Worm (Caenorhabditis elegans) whole organism, L1 larva: ENCODE results near the gene pah-1.

Experiments used
- C04F5.9 ChIP-seq: sonication (generic microtip); optimal IDR thresholded peaks from 2 replicates; lab custom pipeline; 2016; ENCODE audit warnings: missing genetic modification characterization, missing compliant biosample characterization
- C34B4.2 ChIP-seq: sonication (generic microtip); optimal IDR thresholded peaks from 2 replicates; lab custom pipeline; 2017; ENCODE audit warnings: mild to moderate bottlenecking, missing genetic modification characterization, missing compliant biosample characterization
- Y116A8C.19 ChIP-seq: sonication (generic microtip); optimal IDR thresholded peaks from 2 replicates; lab custom pipeline; 2016; ENCODE audit warnings: missing compliant biosample characterization, missing genetic modification characterization, borderline replicate concordance
- aha-1 ChIP-seq: fragments of 150-350 bp; optimal IDR thresholded peaks from 2 replicates; lab custom pipeline; 2014; ENCODE audit warnings: missing biosample characterization, missing genetic modification characterization
- aly-2 ChIP-seq: fragments of 150-350 bp; optimal IDR thresholded peaks from 2 replicates; lab custom pipeline; 2014; ENCODE audit warnings: missing biosample characterization, missing genetic modification characterization
- ama-1 ChIP-seq: fragments of 150-350 bp; optimal IDR thresholded peaks from 2 replicates; lab custom pipeline; 2014
- ceh-63 ChIP-seq: fragments of 200-800 bp; sonication (Bioruptor generic); optimal IDR thresholded peaks from 2 replicates; lab custom pipeline; 2018; ENCODE audit warnings: mild to moderate bottlenecking, missing genetic modification characterization, missing compliant biosample characterization
- ceh-82 ChIP-seq, 3 experiments: fragments of 150-350 bp in 1 of 3; sonication (generic microtip) in 2 of 3; optimal IDR thresholded peaks; 2 replicates each; lab custom pipeline; 2014 to 2017; ENCODE audit warnings: missing biosample characterization in 3 of 3, missing genetic modification characterization in 3 of 3
- ceh-90 ChIP-seq: sonication (generic microtip); optimal IDR thresholded peaks from 2 replicates; lab custom pipeline; 2016; ENCODE audit warnings: missing genetic modification characterization, missing compliant biosample characterization
- dsc-1 ChIP-seq: sonication (generic microtip); optimal IDR thresholded peaks from 2 replicates; lab custom pipeline; 2016; ENCODE audit warnings: mild to moderate bottlenecking, missing genetic modification characterization, missing compliant biosample characterization
- efl-3 ChIP-seq: fragments of 200-800 bp; sonication (Bioruptor generic); optimal IDR thresholded peaks from 2 replicates; lab custom pipeline; 2018; ENCODE audit warnings: mild to moderate bottlenecking, missing genetic modification characterization, missing compliant biosample characterization
- elt-2 ChIP-seq: sonication (generic microtip); optimal IDR thresholded peaks from 2 replicates; lab custom pipeline; 2016; ENCODE audit warnings: missing genetic modification characterization, mild to moderate bottlenecking, inconsistent platforms, missing compliant biosample characterization, missing genetic modification reagents
- elt-3 ChIP-seq, 6 experiments: fragments of 150-350 bp in 1 of 6; sonication (generic microtip); optimal IDR thresholded peaks; 2 replicates each; lab custom pipeline; 2017 to 2018; ENCODE audit warnings: missing biosample characterization in 6 of 6, missing genetic modification characterization in 6 of 6, inconsistent platforms in 1 of 6
- ets-5 ChIP-seq: fragments of 200-800 bp; sonication (Bioruptor generic); IDR thresholded peaks from 2 replicates; pipeline ENCODE4 v1.3.6; 2022; ENCODE audit warnings: missing genetic modification characterization, missing compliant biosample characterization
- fkh-10 ChIP-seq: sonication (generic microtip); optimal IDR thresholded peaks from 2 replicates; lab custom pipeline; 2017; ENCODE audit warnings: missing biosample characterization, missing genetic modification reagents, missing genetic modification characterization
- fkh-8 ChIP-seq: sonication (generic microtip); optimal IDR thresholded peaks from 2 replicates; lab custom pipeline; 2016; ENCODE audit warnings: mild to moderate bottlenecking, missing genetic modification characterization, missing compliant biosample characterization
- hlh-17 ChIP-seq: fragments of 200-800 bp; sonication (Bioruptor generic); optimal IDR thresholded peaks from 2 replicates; lab custom pipeline; 2018; ENCODE audit warnings: missing genetic modification characterization, mild to moderate bottlenecking, missing compliant biosample characterization, moderate library complexity, borderline replicate concordance
- hlh-4 ChIP-seq: sonication (generic microtip); optimal IDR thresholded peaks from 2 replicates; lab custom pipeline; 2016; ENCODE audit warnings: mild to moderate bottlenecking, missing genetic modification characterization, missing compliant biosample characterization
- isw-1 ChIP-seq: fragments of 200-800 bp; sonication (Bioruptor generic); IDR thresholded peaks from 2 replicates; pipeline ENCODE4 v1.3.6; 2022; ENCODE audit warnings: missing genetic modification characterization, missing compliant biosample characterization
- jun-1 ChIP-seq: fragments of 150-350 bp; optimal IDR thresholded peaks from 2 replicates; lab custom pipeline; 2014; ENCODE audit warnings: missing biosample characterization, missing genetic modification reagents, missing genetic modification characterization
- lin-13 ChIP-seq: fragments of 150-350 bp; optimal IDR thresholded peaks from 2 replicates; lab custom pipeline; 2014; ENCODE audit warnings: missing biosample characterization, missing genetic modification reagents, missing genetic modification characterization
- lir-3 ChIP-seq: sonication (generic microtip); optimal IDR thresholded peaks from 2 replicates; lab custom pipeline; 2016; ENCODE audit warnings: mild to moderate bottlenecking, missing genetic modification characterization, moderate library complexity, missing compliant biosample characterization; ENCODE audit not compliant: poor library complexity
- lsy-2 ChIP-seq, 2 experiments: fragments of 150-350 bp; optimal IDR thresholded peaks; 2 replicates each; lab custom pipeline; 2014; ENCODE audit warnings: missing biosample characterization in 2 of 2, missing genetic modification characterization in 2 of 2
- mab-9 ChIP-seq: fragments of 200-800 bp; sonication (Bioruptor generic); IDR thresholded peaks from 2 replicates; pipeline ENCODE4 v1.3.6; 2022; ENCODE audit warnings: missing genetic modification reagents, missing genetic modification characterization, missing compliant biosample characterization
- mdl-1 ChIP-seq, 2 experiments: fragments of 150-350 bp; optimal IDR thresholded peaks; 2 replicates each; lab custom pipeline; 2014 to 2017; ENCODE audit warnings: missing biosample characterization in 2 of 2, missing genetic modification characterization in 2 of 2, inconsistent platforms in 1 of 2
- mep-1 ChIP-seq: fragments of 150-350 bp; optimal IDR thresholded peaks from 2 replicates; lab custom pipeline; 2014; ENCODE audit warnings: missing biosample characterization, missing genetic modification characterization
- nhr-12 ChIP-seq: sonication (generic microtip); optimal IDR thresholded peaks from 2 replicates; lab custom pipeline; 2017; ENCODE audit warnings: missing biosample characterization, missing genetic modification characterization
- nhr-19 ChIP-seq: fragments of 200-800 bp; sonication (Bioruptor generic); conservative IDR thresholded peaks from 2 replicates; pipeline ENCODE4 v1.3.6; 2022; ENCODE audit warnings: missing genetic modification characterization, missing compliant biosample characterization
- nhr-20 ChIP-seq: sonication (generic microtip); optimal IDR thresholded peaks from 2 replicates; lab custom pipeline; 2016; ENCODE audit warnings: mild to moderate bottlenecking, missing genetic modification characterization, missing compliant biosample characterization
- nhr-237 ChIP-seq: fragments of 150-350 bp; optimal IDR thresholded peaks from 2 replicates; lab custom pipeline; 2014; ENCODE audit warnings: missing biosample characterization, missing genetic modification characterization
- nhr-28 ChIP-seq: fragments of 150-350 bp; optimal IDR thresholded peaks from 2 replicates; lab custom pipeline; 2014; ENCODE audit warnings: missing biosample characterization, missing genetic modification characterization
- nhr-47 ChIP-seq: sonication (generic microtip); optimal IDR thresholded peaks from 2 replicates; lab custom pipeline; 2016; ENCODE audit warnings: mild to moderate bottlenecking, missing genetic modification characterization, moderate library complexity, missing compliant biosample characterization
- nhr-71 ChIP-seq: sonication (generic microtip); optimal IDR thresholded peaks from 2 replicates; lab custom pipeline; 2016; ENCODE audit warnings: mild to moderate bottlenecking, missing genetic modification characterization, moderate library complexity, missing compliant biosample characterization
- nhr-84 ChIP-seq: sonication (generic microtip); optimal IDR thresholded peaks from 2 replicates; lab custom pipeline; 2017; ENCODE audit warnings: missing biosample characterization, missing genetic modification characterization
- nhr-85 ChIP-seq: sonication (generic microtip); peaks from one replicate; lab custom pipeline; 2016; ENCODE audit warnings: missing genetic modification characterization, inconsistent platforms, missing compliant biosample characterization
- pax-3 ChIP-seq: fragments of 200-800 bp; sonication (Bioruptor generic); optimal IDR thresholded peaks from 2 replicates; lab custom pipeline; 2018; ENCODE audit warnings: mild to moderate bottlenecking, missing genetic modification characterization, moderate library complexity, missing compliant biosample characterization
- pqm-1 ChIP-seq: sonication (generic microtip); optimal IDR thresholded peaks from 3 replicates; lab custom pipeline; 2017; ENCODE audit warnings: missing biosample characterization, missing genetic modification characterization
- rnt-1 ChIP-seq: sonication (generic microtip); optimal IDR thresholded peaks from 2 replicates; lab custom pipeline; 2016; ENCODE audit warnings: mild to moderate bottlenecking, missing genetic modification characterization, moderate library complexity, missing compliant biosample characterization
- sox-4 ChIP-seq: sonication (generic microtip); optimal IDR thresholded peaks from 2 replicates; lab custom pipeline; 2016; ENCODE audit warnings: missing genetic modification characterization, missing compliant biosample characterization
- swsn-7 ChIP-seq: sonication (generic microtip); optimal IDR thresholded peaks from 2 replicates; lab custom pipeline; 2016; ENCODE audit warnings: missing genetic modification characterization, missing compliant biosample characterization
- tbx-2 ChIP-seq: sonication (generic microtip); optimal IDR thresholded peaks from 2 replicates; lab custom pipeline; 2016; ENCODE audit warnings: missing genetic modification characterization, missing compliant biosample characterization
- unc-130 ChIP-seq: fragments of 150-350 bp; optimal IDR thresholded peaks from 2 replicates; lab custom pipeline; 2017; ENCODE audit warnings: missing biosample characterization, missing genetic modification characterization, inconsistent platforms
- unc-62 ChIP-seq: fragments of 150-350 bp; optimal IDR thresholded peaks from 2 replicates; lab custom pipeline; 2014; ENCODE audit warnings: missing biosample characterization, missing genetic modification reagents, missing genetic modification characterization
- unc-86 ChIP-seq: sonication (generic microtip); optimal IDR thresholded peaks from 2 replicates; lab custom pipeline; 2016; ENCODE audit warnings: missing genetic modification characterization, missing compliant biosample characterization
- vab-15 ChIP-seq: sonication (generic microtip); optimal IDR thresholded peaks from 2 replicates; lab custom pipeline; 2017; ENCODE audit warnings: missing genotype, mild to moderate bottlenecking, missing genetic modification characterization, missing compliant biosample characterization
- xbp-1 ChIP-seq: sonication (generic microtip); optimal IDR thresholded peaks from 2 replicates; lab custom pipeline; 2016; ENCODE audit warnings: missing genetic modification characterization, missing compliant biosample characterization
- zag-1 ChIP-seq: fragments of 150-350 bp; optimal IDR thresholded peaks from 2 replicates; lab custom pipeline; 2014; ENCODE audit warnings: missing biosample characterization, missing genetic modification characterization
- zip-4 ChIP-seq: fragments of 200-800 bp; sonication (Bioruptor generic); optimal IDR thresholded peaks from 2 replicates; lab custom pipeline; 2018; ENCODE audit warnings: mild to moderate bottlenecking, missing genetic modification characterization, moderate library complexity, missing compliant biosample characterization
- ztf-11 ChIP-seq, 2 experiments: sonication (generic microtip); optimal IDR thresholded peaks; 2 replicates each; lab custom pipeline; 2016 to 2017; ENCODE audit warnings: missing genetic modification characterization in 2 of 2, missing biosample characterization in 1 of 2, missing compliant biosample characterization in 1 of 2
- ztf-4 ChIP-seq: fragments of 150-350 bp; optimal IDR thresholded peaks from 2 replicates; lab custom pipeline; 2014; ENCODE audit warnings: missing biosample characterization, missing genetic modification characterization

Gene pah-1

DNA sequence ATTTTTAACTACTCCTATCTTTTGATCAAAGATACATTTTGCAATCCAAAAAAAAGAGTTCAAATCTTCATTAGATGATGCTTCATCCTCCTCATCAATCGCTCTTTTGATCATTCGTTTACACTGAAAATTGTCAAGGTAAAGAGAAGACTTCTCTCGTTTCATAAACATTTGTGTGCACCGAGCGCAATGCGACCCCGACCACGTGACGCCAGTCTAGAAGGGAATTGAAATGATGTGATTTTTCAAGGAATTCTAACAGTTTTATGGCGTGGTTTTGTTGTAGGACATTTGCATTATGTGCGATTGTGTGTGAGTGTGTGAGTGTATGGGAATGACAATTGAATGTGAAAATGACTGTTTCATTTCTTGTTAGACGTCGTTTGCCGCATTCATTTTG is 25.5 kb downstream of the pah-1 start (continued):
- TF ChIP-seq tbx-2 (tag; lab: Kevin White, UChicago) = peak; percentile 14
- no peak for TF ChIP-seq isw-1
- TF ChIP-seq zag-1 (tag; lab: Kevin White, UChicago) = no peak
- TF ChIP-seq unc-62 (GFP tag; lab: Kevin White, UChicago) = no peak
- peak; percentile 75 for TF ChIP-seq rnt-1
- TF ChIP-seq hlh-17 (GFP tag; lab: Kevin White, UChicago) = no peak
- TF ChIP-seq ama-1 (lab: Kevin White, UChicago) = no peak
- TF ChIP-seq aly-2 (tag; lab: Kevin White, UChicago) = no peak
- peak; percentile 78 for TF ChIP-seq nhr-85 (tag; lab: Kevin White, UChicago)
- no peak for TF ChIP-seq mab-9 (GFP tag; lab: Robert Waterston, UW)
- TF ChIP-seq sox-4 (tag; lab: Kevin White, UChicago) = no peak
- TF ChIP-seq nhr-28 (tag; lab: Kevin White, UChicago) = no peak
- no peak for TF ChIP-seq unc-86 (tag; lab: Kevin White, UChicago)
- TF ChIP-seq, all 84 proteins: peak for 21

DNA sequence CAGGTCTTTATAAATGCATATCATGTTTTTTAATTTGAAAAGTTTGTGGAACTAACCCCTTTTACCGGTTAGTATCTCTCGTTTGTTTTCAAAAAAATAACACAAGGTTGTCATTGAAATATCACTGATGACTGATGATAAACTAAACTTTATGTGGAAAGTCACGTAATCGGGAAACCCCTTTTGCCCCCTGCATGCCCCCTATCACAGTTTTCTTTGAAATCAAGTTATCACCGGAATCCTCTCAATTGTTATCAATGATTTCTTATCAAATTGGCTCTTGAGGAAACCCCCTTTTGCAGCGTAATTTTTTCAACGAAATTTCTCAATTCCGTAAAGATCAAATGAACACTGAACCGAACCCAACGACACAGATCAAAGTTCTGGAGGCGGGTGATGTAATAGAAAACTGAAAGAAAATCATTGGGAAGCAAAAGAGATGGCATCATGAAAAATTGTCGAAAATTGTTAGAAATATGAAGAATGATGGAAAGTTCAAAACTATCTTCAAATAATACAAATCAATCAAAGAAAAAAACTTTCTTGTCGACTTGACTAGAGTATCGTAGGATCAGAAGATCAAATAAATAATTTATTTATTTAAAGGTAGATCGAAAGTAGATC is 26.4 kb downstream of the pah-1 start:
- no peak for TF ChIP-seq nhr-237 (tag; lab: Kevin White, UChicago)
- no peak for TF ChIP-seq zag-1 (tag; lab: Kevin White, UChicago)
- TF ChIP-seq pax-3 (tag; lab: Kevin White, UChicago) = no peak
- TF ChIP-seq ets-5 (GFP tag; lab: Robert Waterston, UW) = no peak
- peak; percentile 23 for TF ChIP-seq unc-130
- no peak for TF ChIP-seq ama-1 (lab: Kevin White, UChicago)
- TF ChIP-seq elt-2 (tag; lab: Kevin White, UChicago) = peak; percentile 93
- TF ChIP-seq lir-3 = no peak
- no peak for TF ChIP-seq fkh-10 (GFP tag; lab: Kevin White, UChicago)
- TF ChIP-seq nhr-71 (tag; lab: Kevin White, UChicago) = peak; percentile 83
- no peak for TF ChIP-seq ceh-82 (tag; optimal IDR thresholded peaks at IDR 0.05; lab: Kevin White, UChicago)
- TF ChIP-seq aha-1 (tag; lab: Kevin White, UChicago) = peak; percentile 46
- TF ChIP-seq zip-4 (GFP tag; lab: Kevin White, UChicago) = no peak
- no peak for TF ChIP-seq xbp-1
- TF ChIP-seq ceh-63 (GFP tag; lab: Kevin White, UChicago) = no peak
- no peak for TF ChIP-seq swsn-7 (tag; lab: Kevin White, UChicago)
- TF ChIP-seq ceh-90 (tag; lab: Kevin White, UChicago) = no peak
- no peak for TF ChIP-seq ztf-11 (tag; optimal IDR thresholded peaks at IDR 0.05; lab: Kevin White, UChicago)
- no peak for TF ChIP-seq hlh-4 (tag; lab: Kevin White, UChicago)
- TF ChIP-seq elt-3 (tag; optimal IDR thresholded peaks at IDR 0.05; lab: Kevin White, UChicago) = peak; percentile 77 to 97 (median 95)
- TF ChIP-seq jun-1 (tag; lab: Kevin White, UChicago) = no peak
- no peak for TF ChIP-seq efl-3
- no peak for TF ChIP-seq Y116A8C.19
- no peak for TF ChIP-seq unc-62 (GFP tag; lab: Kevin White, UChicago)
- TF ChIP-seq dsc-1 = no peak
- TF ChIP-seq rnt-1 = no peak
- no peak for TF ChIP-seq fkh-8 (tag; lab: Kevin White, UChicago)
- peak; percentile 77 for TF ChIP-seq nhr-19 (GFP tag; lab: Robert Waterston, UW)
- peak in 1 of 2 experiments; percentile 63 for TF ChIP-seq mdl-1 (tag; optimal IDR thresholded peaks at IDR 0.05; lab: Kevin White, UChicago)
- TF ChIP-seq nhr-20 (tag; lab: Kevin White, UChicago) = peak; percentile 93
- TF ChIP-seq mep-1 = no peak
- TF ChIP-seq C04F5.9 (tag; lab: Kevin White, UChicago) = no peak
- TF ChIP-seq vab-15 = no peak
- no peak for TF ChIP-seq nhr-12 (tag; lab: Kevin White, UChicago)
- TF ChIP-seq pqm-1 (tag; lab: Kevin White, UChicago) = peak; percentile 63
- no peak for TF ChIP-seq nhr-28 (tag; lab: Kevin White, UChicago)
- no peak for TF ChIP-seq ztf-4 (tag; lab: Kevin White, UChicago)
- TF ChIP-seq lsy-2 (tag; optimal IDR thresholded peaks at IDR 0.05; lab: Kevin White, UChicago) = peak; percentile 5
- TF ChIP-seq lin-13 (GFP tag; lab: Kevin White, UChicago) = no peak
- no peak for TF ChIP-seq hlh-17 (GFP tag; lab: Kevin White, UChicago)
- no peak for TF ChIP-seq C34B4.2
- peak; percentile 45 for TF ChIP-seq nhr-47 (tag; lab: Kevin White, UChicago)
- no peak for TF ChIP-seq nhr-84 (tag; lab: Kevin White, UChicago)
